Fruit fly (Drosophila melanogaster): ENCODE measurements around the gene CG7443.

CG7443 gene

dm6 chr3R:8349449-8350115 lies 25.5 kb downstream of the CG7443 start, which contains the start of gene Atg13:
Gene Atg13 (plus strand): TSS chr3R:8349815.
- TF ChIP-seq CG15710 (tag; optimal IDR thresholded peaks at IDR 0.05): peak; percentile 42
- TF ChIP-seq gl (tag; optimal IDR thresholded peaks at IDR 0.05): peak; percentile 94
- no peak for TF ChIP-seq Pif1B (GFP tag; optimal IDR thresholded peaks at IDR 0.05)
- peak; percentile 30 for TF ChIP-seq EcR (GFP tag; optimal IDR thresholded peaks at IDR 0.05)
- TF ChIP-seq CG8159 (tag; optimal IDR thresholded peaks at IDR 0.05): peak; percentile 63
- peak; percentile 2 for TF ChIP-seq CG9948 (tag; optimal IDR thresholded peaks at IDR 0.05)
- TF ChIP-seq CG32121 (GFP tag; IDR thresholded peaks at IDR 0.05): peak; percentile 79
- peak; percentile 71 for TF ChIP-seq Ets98B (GFP tag; IDR thresholded peaks at IDR 0.05)
- peak; percentile 84 for TF ChIP-seq CG4496 (GFP tag; IDR thresholded peaks at IDR 0.05)
- TF ChIP-seq CG8301 (tag; optimal IDR thresholded peaks at IDR 0.05): peak; percentile 83
- TF ChIP-seq CG12605 (GFP tag; IDR thresholded peaks at IDR 0.05): peak; percentile 87
- TF ChIP-seq D1 (tag; optimal IDR thresholded peaks at IDR 0.05): no peak
- TF ChIP-seq rn (GFP tag; IDR thresholded peaks at IDR 0.05): no peak
- no peak for TF ChIP-seq CG10348 (GFP tag; IDR thresholded peaks at IDR 0.05)
- peak; percentile 66; the same call in 2 of the 3 replicates for TF ChIP-seq fd96Ca (GFP tag; IDR thresholded peaks at IDR 0.05)
- peak; percentile 45 for TF ChIP-seq CG17806 (tag; optimal IDR thresholded peaks at IDR 0.05)
- TF ChIP-seq CG34367 (tag; optimal IDR thresholded peaks at IDR 0.05): peak; percentile 71
- peak; percentile 50 for TF ChIP-seq Snoo (tag; optimal IDR thresholded peaks at IDR 0.05)

dm6 chr3R:8352961-8353728 lies 29.0 kb downstream of the CG7443 start:
- no peak for TF ChIP-seq CG10348 (GFP tag; IDR thresholded peaks at IDR 0.05)
- no peak for TF ChIP-seq CG17806 (tag; optimal IDR thresholded peaks at IDR 0.05)
- no peak for TF ChIP-seq CG14655 (GFP tag; optimal IDR thresholded peaks at IDR 0.05)
- no peak for TF ChIP-seq D1 (tag; optimal IDR thresholded peaks at IDR 0.05)
- TF ChIP-seq CG15710 (tag; optimal IDR thresholded peaks at IDR 0.05): no peak
- no peak for TF ChIP-seq rn (GFP tag; IDR thresholded peaks at IDR 0.05)
- TF ChIP-seq CG12605 (GFP tag; IDR thresholded peaks at IDR 0.05): no peak; the same call in 1 of the 2 replicates
- no peak; the same call in 1 of the 2 replicates for TF ChIP-seq CG32121 (GFP tag; IDR thresholded peaks at IDR 0.05)
- no peak for TF ChIP-seq CG8301 (tag; optimal IDR thresholded peaks at IDR 0.05)

- no peak for TF ChIP-seq CG34367 (tag; optimal IDR thresholded peaks at IDR 0.05)
- TF ChIP-seq gl (tag; optimal IDR thresholded peaks at IDR 0.05): no peak
- TF ChIP-seq Pif1A (GFP tag; optimal IDR thresholded peaks at IDR 0.05): no peak
- TF ChIP-seq Snoo (tag; optimal IDR thresholded peaks at IDR 0.05): no peak
These were observed 29.9 kb downstream of the CG7443 start for dm6 chr3R:8353994-8354393.

- TF ChIP-seq CG13204 (GFP tag; optimal IDR thresholded peaks at IDR 0.05): no peak
- no peak for TF ChIP-seq Pif1B (GFP tag; optimal IDR thresholded peaks at IDR 0.05)
- TF ChIP-seq EcR (GFP tag; optimal IDR thresholded peaks at IDR 0.05): no peak
- no peak; the same call in 1 of the 3 replicates for TF ChIP-seq fd96Ca (GFP tag; IDR thresholded peaks at IDR 0.05)
- peak; percentile 74 for TF ChIP-seq CG32121 (GFP tag; IDR thresholded peaks at IDR 0.05)
- no peak for TF ChIP-seq CG8301 (tag; optimal IDR thresholded peaks at IDR 0.05)
- peak; percentile 72; the same call in 2 of the 3 replicates for TF ChIP-seq CG4496 (GFP tag; IDR thresholded peaks at IDR 0.05)
- TF ChIP-seq Snoo (tag; optimal IDR thresholded peaks at IDR 0.05): peak; percentile 51
- TF ChIP-seq CG10348 (GFP tag; IDR thresholded peaks at IDR 0.05): no peak
- TF ChIP-seq Ets98B (GFP tag; IDR thresholded peaks at IDR 0.05): peak; percentile 66
- TF ChIP-seq Pif1A (GFP tag; optimal IDR thresholded peaks at IDR 0.05): peak; percentile 9
- TF ChIP-seq CG17806 (tag; optimal IDR thresholded peaks at IDR 0.05): peak; percentile 3
- TF ChIP-seq CG9948 (tag; optimal IDR thresholded peaks at IDR 0.05): no peak
- TF ChIP-seq CG8159 (tag; optimal IDR thresholded peaks at IDR 0.05): no peak
- no peak for TF ChIP-seq D1 (tag; optimal IDR thresholded peaks at IDR 0.05)
- TF ChIP-seq CG12605 (GFP tag; IDR thresholded peaks at IDR 0.05): peak; percentile 82
These were observed 30.3 kb downstream of the CG7443 start for dm6 chr3R:8354458-8354857.

dm6 chr3R:8354969-8355368 lies 30.9 kb downstream of the CG7443 start:
- TF ChIP-seq D1 (tag; optimal IDR thresholded peaks at IDR 0.05) (no peak), CG4496 (GFP tag; IDR thresholded peaks at IDR 0.05) (peak; percentile 90), Pif1A (GFP tag; optimal IDR thresholded peaks at IDR 0.05) (peak; percentile 89), CG9948 (tag; optimal IDR thresholded peaks at IDR 0.05) (peak; percentile 64), CG34367 (tag; optimal IDR thresholded peaks at IDR 0.05) (peak; percentile 68), CG15710 (tag; optimal IDR thresholded peaks at IDR 0.05) (peak; percentile 86), gl (tag; optimal IDR thresholded peaks at IDR 0.05) (peak; percentile 41), CG14655 (GFP tag; optimal IDR thresholded peaks at IDR 0.05) (peak; percentile 58), EcR (GFP tag; optimal IDR thresholded peaks at IDR 0.05) (no peak), rn (GFP tag; IDR thresholded peaks at IDR 0.05) (peak; percentile 83), Pif1B (GFP tag; optimal IDR thresholded peaks at IDR 0.05) (peak; percentile 83), CG32121 (GFP tag; IDR thresholded peaks at IDR 0.05) (peak; percentile 96), CG17806 (tag; optimal IDR thresholded peaks at IDR 0.05) (peak; percentile 81), CG12605 (GFP tag; IDR thresholded peaks at IDR 0.05) (peak; percentile 85), CG8159 (tag; optimal IDR thresholded peaks at IDR 0.05) (peak; percentile 85), CG13204 (GFP tag; optimal IDR thresholded peaks at IDR 0.05) (no peak), Snoo (tag; optimal IDR thresholded peaks at IDR 0.05) (peak; percentile 50), CG8301 (tag; optimal IDR thresholded peaks at IDR 0.05) (peak; percentile 77), Ets98B (GFP tag; IDR thresholded peaks at IDR 0.05) (peak; percentile 90), fd96Ca (GFP tag; IDR thresholded peaks at IDR 0.05) (peak; percentile 91), CG10348 (GFP tag; IDR thresholded peaks at IDR 0.05) (peak; percentile 93)

All from whole organism, pupa.